Fruit fly (Drosophila melanogaster) whole organism, prepupa: ENCODE results near the gene tow.

ENCODE experiments used
- CG6854 ChIP-seq: fragments of 200-800 bp; sonication (Bioruptor generic); optimal IDR thresholded peaks from 2 replicates; lab custom pipeline; 2017; ENCODE audit warnings: missing biosample characterization, mild to moderate bottlenecking, missing genetic modification characterization
- CG9139 ChIP-seq: fragments of 200-800 bp; sonication (Bioruptor generic); optimal IDR thresholded peaks from 3 replicates; lab custom pipeline; 2017; ENCODE audit warnings: missing biosample characterization, mild to moderate bottlenecking, missing genetic modification characterization
- Eip75B ChIP-seq: fragments of 200-800 bp; sonication (Bioruptor generic); optimal IDR thresholded peaks from 3 replicates; lab custom pipeline; 2016; ENCODE audit warnings: missing biosample characterization, missing genetic modification characterization
- Eip78C ChIP-seq: fragments of 200-800 bp; sonication (Bioruptor generic); peaks from one replicate; lab custom pipeline; 2016; ENCODE audit warnings: missing biosample characterization, missing genetic modification characterization
- Eip93F ChIP-seq: fragments of 200-800 bp; sonication (Bioruptor generic); optimal IDR thresholded peaks from 2 replicates; lab custom pipeline; 2016; ENCODE audit warnings: missing biosample characterization, mild to moderate bottlenecking, missing genetic modification characterization
- Ets21C ChIP-seq: fragments of 200-800 bp; sonication (Bioruptor generic); optimal IDR thresholded peaks from 3 replicates; lab custom pipeline; 2016; ENCODE audit warnings: missing biosample characterization, missing genetic modification characterization
- Gug ChIP-seq: fragments of 200-800 bp; sonication (Bioruptor generic); IDR thresholded peaks from 2 replicates; pipeline ENCODE4 v1.3.6; 2022; ENCODE audit warnings: missing biosample characterization, missing genetic modification characterization
- Hr39 ChIP-seq: fragments of 200-800 bp; sonication (Bioruptor generic); optimal IDR thresholded peaks from 2 replicates; lab custom pipeline; 2016; ENCODE audit warnings: missing biosample characterization, missing genetic modification characterization
- achi ChIP-seq: fragments of 200-800 bp; sonication (Bioruptor generic); optimal IDR thresholded peaks from 3 replicates; lab custom pipeline; 2016; ENCODE audit warnings: missing biosample characterization, missing genetic modification characterization

DNA sequence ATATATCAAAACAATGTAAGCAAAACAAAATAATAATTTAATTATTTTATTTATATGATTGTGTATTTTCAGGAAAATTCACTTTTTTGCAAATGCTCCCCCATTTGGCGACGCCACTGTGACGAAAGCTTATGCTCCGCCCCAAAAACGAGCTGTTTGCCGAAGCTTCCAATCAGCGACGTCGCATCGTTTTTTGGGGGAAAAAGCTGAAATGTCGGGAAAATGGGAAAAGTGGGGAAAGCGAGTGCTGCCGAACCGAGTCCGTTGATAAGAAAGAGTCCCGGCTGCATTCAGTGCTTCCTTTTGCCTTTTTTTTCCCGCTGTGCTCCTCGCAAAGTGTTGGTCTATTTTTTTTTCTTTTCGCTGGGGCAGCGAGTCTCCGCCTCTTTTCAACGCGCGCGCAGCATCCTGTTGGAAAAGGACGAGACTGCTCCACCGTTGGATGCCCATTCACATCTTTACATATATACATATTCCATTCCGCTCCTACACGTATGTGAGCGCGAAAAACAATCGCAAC is 7.8 kb upstream of the tow start:
- TF ChIP-seq CG9139 (GFP tag; lab: Kevin White, UChicago) (no peak), Eip93F (GFP tag; lab: Kevin White, UChicago) (no peak), Hr39 (GFP tag; lab: Kevin White, UChicago) (no peak), Ets21C (no peak), Eip78C (GFP tag; lab: Kevin White, UChicago) (no peak), CG6854 (GFP tag; lab: Kevin White, UChicago) (no peak), achi (GFP tag; lab: Kevin White, UChicago) (no peak), Gug (0 out of 2 replicates have a peak, but pooled peaks have one; percentile 13), Eip75B (GFP tag; lab: Kevin White, UChicago) (no peak)
